Worm (Caenorhabditis elegans): Measurements from ENCODE around the gene W08F4.12.
A peak's percentile ranks its signal among the peaks of the same experiment; 100 is the strongest.
"Not testable (repeated sequence)": the region's sequence is repeated elsewhere in the genome, so short reads cannot be mapped to it uniquely, and the experiment has no call there.

The W08F4.12 gene

ce11 chrII:622478-622877 lies 38.3 kb upstream of the W08F4.12 start (continued):
- no peak for TF ChIP-seq nhr-90 (tag; optimal IDR thresholded peaks at IDR 0.05; ENCODE audit: poor library complexity)
- TF ChIP-seq lsy-2 (tag; optimal IDR thresholded peaks at IDR 0.05) = peak in 1 of 2 experiments; percentile 8
- peak; percentile 13 for TF ChIP-seq fkh-8 (tag; optimal IDR thresholded peaks at IDR 0.05)
- TF ChIP-seq nhr-11 (tag; optimal IDR thresholded peaks at IDR 0.05) = no peak
- TF ChIP-seq skn-1 (tag; optimal IDR thresholded peaks at IDR 0.05) = peak; percentile 16
- TF ChIP-seq dpl-1 (GFP tag; optimal IDR thresholded peaks at IDR 0.05) = peak in 1 of 3 experiments; percentile 8

- TF ChIP-seq ceh-88 (GFP tag; IDR thresholded peaks at IDR 0.05) (no peak), snu-23 (GFP tag; optimal IDR thresholded peaks at IDR 0.05) (no peak), nhr-71 (tag; optimal IDR thresholded peaks at IDR 0.05) (no peak), hpl-2 (GFP tag; optimal IDR thresholded peaks at IDR 0.05) (no peak), hlh-4 (tag; optimal IDR thresholded peaks at IDR 0.05) (no peak), nhr-84 (tag; optimal IDR thresholded peaks at IDR 0.05) (no peak), lin-35 (GFP tag; optimal IDR thresholded peaks at IDR 0.05) (peak in 1 of 2 experiments; percentile 18), ceh-90 (tag; optimal IDR thresholded peaks at IDR 0.05) (no peak), elt-2 (tag; optimal IDR thresholded peaks at IDR 0.05) (peak; percentile 15), isw-1 (GFP tag; IDR thresholded peaks at IDR 0.05) (no peak)
Observed at ce11 chrII:621141-621540, 36.9 kb upstream of the W08F4.12 start.

DNA sequence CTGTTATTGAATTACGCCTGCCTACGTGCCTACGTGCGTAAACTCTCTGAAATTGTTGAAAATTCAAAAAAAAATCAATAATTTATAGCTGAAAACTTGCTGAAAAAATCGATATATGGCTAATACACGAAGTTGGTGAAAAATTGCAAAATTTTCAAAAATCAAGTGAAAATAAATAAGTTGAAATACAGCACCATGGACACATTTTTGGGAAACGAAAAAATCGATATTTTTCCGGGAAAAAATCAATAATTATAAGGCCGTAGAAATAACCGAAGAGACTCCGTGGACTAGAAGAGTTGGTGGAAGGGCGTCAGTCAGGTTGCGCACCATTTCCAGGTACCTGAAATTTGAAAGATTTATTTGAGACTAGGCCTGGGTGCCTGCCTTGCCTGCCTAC lies 30.5 kb upstream of the W08F4.12 start:
- TF ChIP-seq nhr-11 (tag; optimal IDR thresholded peaks at IDR 0.05) = no peak
- no peak for TF ChIP-seq hlh-4 (tag; optimal IDR thresholded peaks at IDR 0.05)
- no peak for TF ChIP-seq mep-1 (tag; optimal IDR thresholded peaks at IDR 0.05)
- no peak for TF ChIP-seq mef-2 (tag; optimal IDR thresholded peaks at IDR 0.05)
- TF ChIP-seq ztf-4 (tag; optimal IDR thresholded peaks at IDR 0.05) = no peak
- TF ChIP-seq sup-37 (GFP tag; optimal IDR thresholded peaks at IDR 0.05) = no peak
- TF ChIP-seq alr-1 (tag; optimal IDR thresholded peaks at IDR 0.05; ENCODE audit: borderline replicate concordance) = no peak
- TF ChIP-seq blmp-1 (tag; optimal IDR thresholded peaks at IDR 0.05) = no peak
- no peak for TF ChIP-seq unc-130 (tag; optimal IDR thresholded peaks at IDR 0.05)
- TF ChIP-seq nhr-84 (tag; optimal IDR thresholded peaks at IDR 0.05) = no peak
- no peak for TF ChIP-seq sox-4 (tag; optimal IDR thresholded peaks at IDR 0.05)
- no peak for TF ChIP-seq aly-2 (tag; optimal IDR thresholded peaks at IDR 0.05)
- no peak for TF ChIP-seq aha-1 (tag; optimal IDR thresholded peaks at IDR 0.05)
- no peak for TF ChIP-seq ceh-88 (GFP tag; IDR thresholded peaks at IDR 0.05)
- TF ChIP-seq elt-3 (tag; optimal IDR thresholded peaks at IDR 0.05) = no peak
- no peak for TF ChIP-seq dpl-1 (GFP tag; optimal IDR thresholded peaks at IDR 0.05)
- no peak for TF ChIP-seq grh-1 (GFP tag; IDR thresholded peaks at IDR 0.05)

DNA sequence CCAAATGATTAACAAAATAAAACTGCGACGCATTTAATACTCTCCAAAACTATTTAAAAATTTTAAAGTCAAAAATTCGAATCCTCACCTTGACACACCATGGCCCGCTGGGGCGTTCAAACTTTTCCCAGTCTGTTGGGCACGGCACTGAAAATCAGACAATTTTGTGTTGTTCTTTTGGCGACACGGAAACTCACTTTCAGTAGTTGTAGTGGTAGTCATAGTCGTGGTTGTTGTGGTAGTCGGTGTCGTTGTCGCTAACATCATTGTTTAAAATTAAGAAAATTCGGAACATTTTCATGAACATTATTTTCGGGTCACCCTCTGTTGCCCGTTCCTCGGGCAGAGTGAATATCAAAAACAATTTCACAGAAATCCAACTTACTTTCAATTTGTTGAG lies 28.1 kb upstream of the W08F4.12 start, which contains the start of gene clec-118:
clec-118 (minus strand) TSS at position 101 of the 400 bp plus-strand sequence.
- not testable (repeated sequence) for TF ChIP-seq unc-130 (tag; optimal IDR thresholded peaks at IDR 0.05); nhr-237 (tag; optimal IDR thresholded peaks at IDR 0.05); ama-1 (optimal IDR thresholded peaks at IDR 0.05)

DNA sequence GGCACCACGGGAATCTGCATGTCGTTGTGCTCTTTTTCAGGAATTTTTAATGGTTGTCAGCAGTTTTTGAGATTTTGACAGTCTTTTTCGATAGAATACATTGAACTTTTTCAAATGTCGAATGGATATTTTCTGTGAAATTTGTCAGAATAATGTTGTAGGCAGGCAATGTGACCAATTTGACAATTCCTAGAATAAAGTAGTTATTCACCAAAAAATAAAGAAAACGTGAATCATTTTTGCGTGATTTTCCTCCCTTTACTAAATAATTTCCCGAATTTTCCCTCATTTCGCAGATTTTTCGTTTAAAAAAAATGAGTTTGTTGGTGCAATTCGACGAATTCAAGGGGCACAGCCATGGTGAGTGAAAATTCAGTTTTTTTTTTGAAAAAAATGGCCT lies 24.5 kb upstream of the W08F4.12 start, which contains the start of gene W04H10.1:
W04H10.1 (plus strand) TSS at position 301 of the 400 bp plus-strand sequence.
- TF ChIP-seq rnt-1 (tag; optimal IDR thresholded peaks at IDR 0.05) (no peak), fkh-4 (tag; optimal IDR thresholded peaks at IDR 0.05; ENCODE audit: borderline replicate concordance) (no peak), elt-2 (tag; optimal IDR thresholded peaks at IDR 0.05) (no peak), lin-39 (tag; optimal IDR thresholded peaks at IDR 0.05) (no peak), aha-1 (tag; optimal IDR thresholded peaks at IDR 0.05) (no peak), efl-1 (optimal IDR thresholded peaks at IDR 0.05) (no peak), efl-1 (GFP tag; optimal IDR thresholded peaks at IDR 0.05 in 1 of 2) (no peak), ztf-4 (tag; optimal IDR thresholded peaks at IDR 0.05) (no peak), efl-3 (GFP tag; optimal IDR thresholded peaks at IDR 0.05) (no peak), lir-3 (tag; optimal IDR thresholded peaks at IDR 0.05; ENCODE audit: poor library complexity) (no peak), C04F5.9 (tag; optimal IDR thresholded peaks at IDR 0.05) (no peak), egl-13 (tag; optimal IDR thresholded peaks at IDR 0.05) (no peak), mdl-1 (tag; optimal IDR thresholded peaks at IDR 0.05) (no peak), ces-1 (GFP tag; optimal IDR thresholded peaks at IDR 0.05) (no peak), snpc-4 (tag; optimal IDR thresholded peaks at IDR 0.05) (no peak), fkh-10 (GFP tag; optimal IDR thresholded peaks at IDR 0.05) (no peak), hlh-17 (GFP tag; optimal IDR thresholded peaks at IDR 0.05; ENCODE audit: borderline replicate concordance) (no peak), mef-2 (tag; optimal IDR thresholded peaks at IDR 0.05) (no peak)
